Worm (Caenorhabditis elegans): ENCODE results near the gene math-13.

math-13 gene

ce11 chrII:1921018-1921417 lies 45.3 kb downstream of the math-13 start, which contains the start of gene bath-7:
Gene bath-7, minus strand, starts transcription at chrII:1921118.
- no peak for TF ChIP-seq mec-3 (tag; optimal IDR thresholded peaks at IDR 0.05; ENCODE audit: borderline replicate concordance)
- no peak for TF ChIP-seq pros-1 (tag; optimal IDR thresholded peaks at IDR 0.05)
- TF ChIP-seq pha-2 (tag; optimal IDR thresholded peaks at IDR 0.05) = no peak
- TF ChIP-seq C38D4.7 (GFP tag; optimal IDR thresholded peaks at IDR 0.05) = no peak
- TF ChIP-seq unc-86 (tag; optimal IDR thresholded peaks at IDR 0.05) = no peak
- TF ChIP-seq ceh-14 (tag; optimal IDR thresholded peaks at IDR 0.05) = no peak
- no peak for TF ChIP-seq ets-4 (tag; optimal IDR thresholded peaks at IDR 0.05)
- no peak for TF ChIP-seq unc-3 (GFP tag; conservative IDR thresholded peaks at IDR 0.05)
- TF ChIP-seq unc-3 (tag; optimal IDR thresholded peaks at IDR 0.05) = no peak
- TF ChIP-seq syd-9 (tag; optimal IDR thresholded peaks at IDR 0.05) = no peak
- no peak for TF ChIP-seq ceh-48 (tag; optimal IDR thresholded peaks at IDR 0.05)

- TF ChIP-seq pat-9 (tag; optimal IDR thresholded peaks at IDR 0.05) = no peak
- no peak for TF ChIP-seq sox-2 (GFP tag; IDR thresholded peaks at IDR 0.05)
- no peak for TF ChIP-seq ceh-34 (tag; optimal IDR thresholded peaks at IDR 0.05)
- TF ChIP-seq pha-4 (tag; optimal IDR thresholded peaks at IDR 0.05) = no peak
- TF ChIP-seq dmd-4 (tag; optimal IDR thresholded peaks at IDR 0.05; ENCODE audit: borderline replicate concordance) = no peak
- no peak for TF ChIP-seq ceh-48 (tag; optimal IDR thresholded peaks at IDR 0.05)
- TF ChIP-seq madf-2 (tag; optimal IDR thresholded peaks at IDR 0.05) = no peak
- no peak for TF ChIP-seq sox-4 (tag; optimal IDR thresholded peaks at IDR 0.05)
- TF ChIP-seq mec-3 (tag; optimal IDR thresholded peaks at IDR 0.05; ENCODE audit: borderline replicate concordance) = no peak
- TF ChIP-seq nhr-232 (tag; optimal IDR thresholded peaks at IDR 0.05) = no peak
- TF ChIP-seq unc-3 (GFP tag; conservative IDR thresholded peaks at IDR 0.05) = no peak
- no peak for TF ChIP-seq unc-3 (tag; optimal IDR thresholded peaks at IDR 0.05)
- TF ChIP-seq C08G9.2 (tag; optimal IDR thresholded peaks at IDR 0.05) = no peak
- no peak for TF ChIP-seq ttx-3 (tag; optimal IDR thresholded peaks at IDR 0.05)
- no peak for TF ChIP-seq F13H6.1 (tag; optimal IDR thresholded peaks at IDR 0.05)
- TF ChIP-seq nfya-1 (tag; optimal IDR thresholded peaks at IDR 0.05) = no peak
- no peak for TF ChIP-seq pag-3 (tag; optimal IDR thresholded peaks at IDR 0.05; ENCODE audit: borderline replicate concordance)
- TF ChIP-seq rnt-1 (tag; optimal IDR thresholded peaks at IDR 0.05) = no peak
- no peak for TF ChIP-seq ceh-19 (GFP tag; optimal IDR thresholded peaks at IDR 0.05)
- TF ChIP-seq C38D4.7 (GFP tag; optimal IDR thresholded peaks at IDR 0.05) = no peak
Measured at ce11 chrII:1922665-1923187, 47.0 kb downstream of the math-13 start, which contains the start of the genes bath-2 and F52C6.4. Gene bath-2, minus strand, starts transcription at chrII:1922765. Gene F52C6.4, plus strand, starts transcription at chrII:1923137.

ce11 chrII:1924459-1924858 lies 48.7 kb downstream of the math-13 start, which contains the start of gene F52C6.3:
Gene F52C6.3, plus strand, starts transcription at chrII:1924759.
- TF ChIP-seq C38D4.7 (GFP tag; optimal IDR thresholded peaks at IDR 0.05) (no peak), ceh-34 (tag; optimal IDR thresholded peaks at IDR 0.05) (no peak)

ce11 chrII:1926162-1926561 lies 50.4 kb downstream of the math-13 start, which contains the start of gene F52C6.2:
Gene F52C6.2, plus strand, starts transcription at chrII:1926462.
- TF ChIP-seq ttx-3 (tag; optimal IDR thresholded peaks at IDR 0.05) (no peak), hlh-6 (tag; optimal IDR thresholded peaks at IDR 0.05) (no peak), elt-4 (tag; optimal IDR thresholded peaks at IDR 0.05) (no peak), ceh-2 (tag; optimal IDR thresholded peaks at IDR 0.05) (no peak), tbx-2 (tag; optimal IDR thresholded peaks at IDR 0.05) (no peak), F13H6.1 (tag; optimal IDR thresholded peaks at IDR 0.05) (no peak), fkh-10 (GFP tag; optimal IDR thresholded peaks at IDR 0.05) (no peak), ceh-30 (tag; optimal IDR thresholded peaks at IDR 0.05) (no peak), eyg-1 (tag; optimal IDR thresholded peaks at IDR 0.05) (no peak), C38D4.7 (GFP tag; optimal IDR thresholded peaks at IDR 0.05) (no peak), gmeb-2 (tag; optimal IDR thresholded peaks at IDR 0.05) (no peak), unc-3 (GFP tag; conservative IDR thresholded peaks at IDR 0.05) (no peak), unc-3 (tag; optimal IDR thresholded peaks at IDR 0.05) (no peak), dmd-4 (tag; optimal IDR thresholded peaks at IDR 0.05; ENCODE audit: borderline replicate concordance) (no peak), ztf-16 (tag; optimal IDR thresholded peaks at IDR 0.05) (no peak), Y22D7AL.16 (tag; optimal IDR thresholded peaks at IDR 0.05) (no peak), mec-3 (tag; optimal IDR thresholded peaks at IDR 0.05; ENCODE audit: borderline replicate concordance) (no peak), syd-9 (tag; optimal IDR thresholded peaks at IDR 0.05) (no peak), hlh-13 (GFP tag; optimal IDR thresholded peaks at IDR 0.05) (no peak), ets-4 (tag; optimal IDR thresholded peaks at IDR 0.05) (no peak)
